Fruit fly (Drosophila melanogaster) whole organism, embryonic: ENCODE data around the gene Nopp140.

Experiments used
- Atf3 ChIP-seq: fragments of 200-800 bp; sonication (Bioruptor generic); optimal IDR thresholded peaks from 3 replicates; lab custom pipeline; 2016; ENCODE audit warnings: missing biosample characterization, missing genetic modification characterization
- B-H1 ChIP-seq: fragments of 200-800 bp; sonication (Bioruptor generic); IDR thresholded peaks from 3 replicates; pipeline ENCODE4 v1.3.6; 2022; ENCODE audit warnings: missing biosample characterization, missing genetic modification characterization
- BEAF-32 ChIP-seq: fragments of 200-800 bp; sonication (Bioruptor generic); optimal IDR thresholded peaks from 3 replicates; lab custom pipeline; 2017; ENCODE audit warnings: missing biosample characterization, missing genetic modification characterization, mild to moderate bottlenecking, moderate library complexity, missing genetic modification reagents
- CG10274 ChIP-seq: fragments of 200-800 bp; sonication (Bioruptor generic); optimal IDR thresholded peaks from 3 replicates; lab custom pipeline; 2017; ENCODE audit warnings: missing biosample characterization, mild to moderate bottlenecking, missing genetic modification characterization
- CG10959 ChIP-seq: fragments of 200-800 bp; sonication (Bioruptor generic); IDR thresholded peaks from 2 replicates; pipeline ENCODE4 v1.3.6; 2022; ENCODE audit warnings: missing biosample characterization, missing genetic modification characterization
- CG1233 ChIP-seq: fragments of 200-800 bp; sonication (Bioruptor generic); optimal IDR thresholded peaks from 4 replicates; lab custom pipeline; 2018; ENCODE audit warnings: missing biosample characterization, mild to moderate bottlenecking, missing genetic modification characterization
- CG12942 ChIP-seq: fragments of 200-800 bp; sonication (Bioruptor generic); optimal IDR thresholded peaks from 3 replicates; lab custom pipeline; 2016; ENCODE audit warnings: missing biosample characterization, missing genetic modification characterization
- CG14441 ChIP-seq: fragments of 200-800 bp; sonication (Bioruptor generic); IDR thresholded peaks from 2 replicates; pipeline ENCODE4 v1.3.6; 2022; ENCODE audit warnings: missing biosample characterization, missing genetic modification characterization
- CG17385 ChIP-seq: fragments of 200-800 bp; sonication (Bioruptor generic); optimal IDR thresholded peaks from 3 replicates; lab custom pipeline; 2018; ENCODE audit warnings: missing biosample characterization, mild to moderate bottlenecking, missing genetic modification characterization
- CG18599 ChIP-seq: fragments of 200-800 bp; sonication (Bioruptor generic); optimal IDR thresholded peaks from 3 replicates; lab custom pipeline; 2017; ENCODE audit warnings: missing biosample characterization, missing genetic modification characterization, mild to moderate bottlenecking, moderate library complexity, missing genetic modification reagents
- CG6765 ChIP-seq: fragments of 200-800 bp; sonication (Bioruptor generic); optimal IDR thresholded peaks from 3 replicates; lab custom pipeline; 2017; ENCODE audit warnings: missing biosample characterization, mild to moderate bottlenecking, missing genetic modification characterization
- CG7357 ChIP-seq: fragments of 200-800 bp; sonication (Bioruptor generic); IDR thresholded peaks from 3 replicates; pipeline ENCODE4 v1.3.6; 2022; ENCODE audit warnings: missing biosample characterization, missing genetic modification characterization
- CG7556 ChIP-seq: fragments of 200-800 bp; sonication (Bioruptor generic); optimal IDR thresholded peaks from 2 replicates; lab custom pipeline; 2017; ENCODE audit warnings: missing biosample characterization, mild to moderate bottlenecking, missing genetic modification characterization
- CG8944 ChIP-seq: fragments of 200-800 bp; sonication (Bioruptor generic); optimal IDR thresholded peaks from 3 replicates; lab custom pipeline; 2016; ENCODE audit warnings: missing biosample characterization, missing genetic modification characterization
- CG9727 ChIP-seq: fragments of 200-800 bp; sonication (Bioruptor generic); optimal IDR thresholded peaks from 3 replicates; lab custom pipeline; 2017; ENCODE audit warnings: missing biosample characterization, mild to moderate bottlenecking, missing genetic modification characterization
- CG9876 ChIP-seq: fragments of 200-800 bp; sonication (Bioruptor generic); optimal IDR thresholded peaks from 2 replicates; lab custom pipeline; 2016; ENCODE audit warnings: missing biosample characterization, missing genetic modification characterization
- Eip74EF ChIP-seq, 2 experiments: fragments of 200-800 bp in 1 of 2; fragments of >200 bp in 1 of 2; sonication (Bioruptor generic) in 1 of 2; optimal IDR thresholded peaks; 2 replicates each; lab custom pipeline; 2017 to 2019; ENCODE audit warnings: missing biosample characterization in 2 of 2, missing genetic modification characterization in 2 of 2, mild to moderate bottlenecking in 1 of 2, moderate library complexity in 1 of 2
- Fer2 ChIP-seq: fragments of 200-800 bp; sonication (Bioruptor generic); optimal IDR thresholded peaks from 2 replicates; lab custom pipeline; 2018; ENCODE audit warnings: missing biosample characterization, mild to moderate bottlenecking, missing genetic modification characterization, moderate library complexity
- HLH4C ChIP-seq: fragments of 200-800 bp; sonication (Bioruptor generic); IDR thresholded peaks from 3 replicates; pipeline ENCODE4 v1.3.6; 2022; ENCODE audit warnings: missing biosample characterization, missing genetic modification characterization; ENCODE audit not compliant: partially characterized antibody
- Hand ChIP-seq: fragments of 200-800 bp; sonication (Bioruptor generic); optimal IDR thresholded peaks from 2 replicates; lab custom pipeline; 2017; ENCODE audit warnings: mild to moderate bottlenecking, missing biosample characterization, missing genetic modification reagents, missing genetic modification characterization
- Mad ChIP-seq: fragments of 200-800 bp; sonication (Bioruptor generic); optimal IDR thresholded peaks from 2 replicates; lab custom pipeline; 2016; ENCODE audit warnings: missing biosample characterization, missing genetic modification characterization
- Mrtf ChIP-seq: fragments of 200-800 bp; sonication (Bioruptor generic); IDR thresholded peaks from 3 replicates; pipeline ENCODE4 v1.3.6; 2022; ENCODE audit warnings: missing biosample characterization, missing genetic modification characterization
- Oli ChIP-seq: fragments of 200-800 bp; sonication (Bioruptor generic); optimal IDR thresholded peaks from 2 replicates; lab custom pipeline; 2018; ENCODE audit warnings: missing biosample characterization, mild to moderate bottlenecking, missing genetic modification characterization, moderate library complexity
- Rfx ChIP-seq: fragments of 200-800 bp; sonication (Bioruptor generic); IDR thresholded peaks from 2 replicates; pipeline ENCODE4 v1.3.6; 2022; ENCODE audit warnings: missing biosample characterization, missing genetic modification characterization
- Ssrp ChIP-seq: fragments of 200-800 bp; sonication (Bioruptor generic); optimal IDR thresholded peaks from 2 replicates; lab custom pipeline; 2018; ENCODE audit warnings: missing biosample characterization, mild to moderate bottlenecking, missing genetic modification characterization, moderate library complexity
- Stat92E ChIP-seq, 3 experiments: fragments of >200 bp in 2 of 3; fragments of 200-800 bp in 1 of 3; sonication (Bioruptor generic) in 1 of 3; optimal IDR thresholded peaks; 2 replicates each; lab custom pipeline; 2017 to 2019; ENCODE audit warnings: missing biosample characterization in 3 of 3, missing genetic modification characterization in 3 of 3, mild to moderate bottlenecking in 1 of 3, moderate library complexity in 1 of 3
- ase ChIP-seq: fragments of 200-800 bp; sonication (Bioruptor generic); IDR thresholded peaks from 3 replicates; pipeline ENCODE4 v1.3.6; 2022; ENCODE audit warnings: missing biosample characterization, missing genetic modification characterization
- cg ChIP-seq: fragments of 200-800 bp; sonication (Bioruptor generic); optimal IDR thresholded peaks from 3 replicates; lab custom pipeline; 2019; ENCODE audit warnings: missing biosample characterization, mild to moderate bottlenecking, missing genetic modification characterization, moderate library complexity
- dimm ChIP-seq: fragments of 200-800 bp; sonication (Bioruptor generic); IDR thresholded peaks from 2 replicates; pipeline ENCODE4 v1.3.6; 2022; ENCODE audit warnings: missing biosample characterization, missing genetic modification characterization
- dysf ChIP-seq: fragments of 200-800 bp; sonication (Bioruptor generic); IDR thresholded peaks from 3 replicates; pipeline ENCODE4 v1.3.6; 2022; ENCODE audit warnings: missing biosample characterization, missing genetic modification characterization
- emc ChIP-seq: fragments of 200-800 bp; sonication (Bioruptor generic); optimal IDR thresholded peaks from 2 replicates; lab custom pipeline; 2016; ENCODE audit warnings: missing biosample characterization, missing genetic modification characterization
- fu2 ChIP-seq: fragments of 200-800 bp; sonication (Bioruptor generic); optimal IDR thresholded peaks from 2 replicates; lab custom pipeline; 2016; ENCODE audit warnings: missing biosample characterization, missing genetic modification characterization
- gsb ChIP-seq: fragments of 200-800 bp; sonication (Bioruptor generic); IDR thresholded peaks from 2 replicates; pipeline ENCODE4 v1.3.6; 2022; ENCODE audit warnings: missing biosample characterization, missing genetic modification characterization
- ind ChIP-seq: fragments of 200-800 bp; sonication (Bioruptor generic); optimal IDR thresholded peaks from 3 replicates; lab custom pipeline; 2016; ENCODE audit warnings: missing biosample characterization, missing genetic modification characterization
- knrl ChIP-seq: fragments of 200-800 bp; sonication (Bioruptor generic); IDR thresholded peaks from 3 replicates; pipeline ENCODE4 v1.3.6; 2022; ENCODE audit warnings: missing biosample characterization, missing genetic modification characterization; ENCODE audit not compliant: partially characterized antibody
- lab ChIP-seq: fragments of 200-800 bp; sonication (Bioruptor generic); optimal IDR thresholded peaks from 3 replicates; lab custom pipeline; 2017; ENCODE audit warnings: missing biosample characterization, missing genetic modification characterization, mild to moderate bottlenecking, moderate library complexity, missing genetic modification reagents
- nom ChIP-seq: fragments of 200-800 bp; sonication (Bioruptor generic); optimal IDR thresholded peaks from 2 replicates; lab custom pipeline; 2017; ENCODE audit warnings: missing biosample characterization, missing genetic modification characterization, mild to moderate bottlenecking, moderate library complexity, missing genetic modification reagents
- row ChIP-seq: fragments of 200-800 bp; sonication (Bioruptor generic); IDR thresholded peaks from 3 replicates; pipeline ENCODE4 v1.3.6; 2022; ENCODE audit warnings: missing biosample characterization, missing genetic modification characterization
- sc ChIP-seq, 3 experiments: fragments of >200 bp in 2 of 3; fragments of 200-800 bp in 1 of 3; sonication (Bioruptor generic) in 1 of 3; optimal IDR thresholded peaks; 2 replicates in 2 of 3; 3 replicates in 1 of 3; lab custom pipeline; 2017; ENCODE audit warnings: mild to moderate bottlenecking in 1 of 3, missing biosample characterization in 1 of 3, missing genetic modification characterization in 1 of 3, missing genetic modification reagents in 1 of 3
- schlank ChIP-seq: fragments of 200-800 bp; sonication (Bioruptor generic); optimal IDR thresholded peaks from 2 replicates; lab custom pipeline; 2018; ENCODE audit warnings: missing biosample characterization, mild to moderate bottlenecking, missing genetic modification characterization
- stwl ChIP-seq: fragments of 200-800 bp; sonication (Bioruptor generic); optimal IDR thresholded peaks from 3 replicates; lab custom pipeline; 2018; ENCODE audit warnings: missing biosample characterization, mild to moderate bottlenecking, missing genetic modification characterization, moderate library complexity
- sug ChIP-seq: fragments of 200-800 bp; optimal IDR thresholded peaks from 2 replicates; lab custom pipeline; 2019; ENCODE audit warnings: missing biosample characterization, mild to moderate bottlenecking, missing genetic modification characterization, moderate library complexity
- tap ChIP-seq: fragments of 200-800 bp; optimal IDR thresholded peaks from 3 replicates; lab custom pipeline; 2019; ENCODE audit warnings: missing biosample characterization, mild to moderate bottlenecking, missing genetic modification characterization, moderate library complexity
- tll ChIP-seq, 2 experiments: fragments of 200-800 bp in 1 of 2; fragments of >200 bp in 1 of 2; sonication (Bioruptor generic) in 1 of 2; optimal IDR thresholded peaks; 2 replicates each; lab custom pipeline; 2017 to 2019; ENCODE audit warnings: missing biosample characterization in 2 of 2, missing genetic modification characterization in 2 of 2, mild to moderate bottlenecking in 1 of 2, moderate library complexity in 1 of 2
- tx ChIP-seq: fragments of 200-800 bp; sonication (Bioruptor generic); optimal IDR thresholded peaks from 2 replicates; lab custom pipeline; 2016; ENCODE audit warnings: missing biosample characterization, missing genetic modification characterization
- unc-4 ChIP-seq: fragments of 200-800 bp; sonication (Bioruptor generic); IDR thresholded peaks from 2 replicates; pipeline ENCODE4 v1.3.6; 2022; ENCODE audit warnings: missing biosample characterization, missing genetic modification characterization; ENCODE audit not compliant: partially characterized antibody
- usp ChIP-seq: fragments of >200 bp; optimal IDR thresholded peaks from 2 replicates; lab custom pipeline; 2017; ENCODE audit warnings: missing biosample characterization, missing genetic modification characterization
- zen2 ChIP-seq: fragments of 200-800 bp; sonication (Bioruptor generic); IDR thresholded peaks from 3 replicates; pipeline ENCODE4 v1.3.6; 2022; ENCODE audit warnings: missing biosample characterization, missing genetic modification characterization; ENCODE audit not compliant: partially characterized antibody

Gene Nopp140

DNA sequence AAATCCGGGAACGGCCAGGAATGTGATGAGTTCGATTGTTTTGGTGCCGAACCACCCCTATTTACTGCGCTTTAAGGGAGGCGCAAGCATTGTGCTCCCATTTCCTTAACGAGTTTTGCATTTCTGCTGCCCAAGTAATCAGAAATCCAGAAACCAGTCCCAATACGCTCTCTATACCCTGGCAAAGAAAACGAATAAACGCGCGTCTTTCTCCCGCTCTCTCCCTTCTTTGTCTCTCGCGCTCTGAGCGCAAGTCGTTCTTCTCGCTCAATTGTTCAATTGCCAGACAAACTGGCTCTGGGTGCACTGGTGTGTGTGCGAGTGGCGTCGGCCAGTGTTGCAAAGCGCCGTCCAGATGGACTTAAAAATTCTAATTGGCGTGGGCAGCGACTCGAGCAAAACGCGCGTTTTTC, 47.8 kb downstream of the Nopp140 start (continued):
- TF ChIP-seq sc (optimal IDR thresholded peaks at IDR 0.05; lab: Kevin White, UChicago) (no peak), sc (GFP tag; optimal IDR thresholded peaks at IDR 0.05; lab: Kevin White, UChicago) (peak; percentile 97), schlank (tag; lab: Kevin White, UChicago) (peak; percentile 94), Mrtf (GFP tag; lab: Robert Waterston, UW) (peak; percentile 97), emc (GFP tag; lab: Kevin White, UChicago) (peak; percentile 92), Oli (tag; lab: Kevin White, UChicago) (peak; percentile 95), Fer2 (tag; lab: Kevin White, UChicago) (peak; percentile 75), tap (peak; percentile 87), tx (GFP tag; lab: Kevin White, UChicago) (peak; percentile 98), CG10274 (GFP tag; lab: Kevin White, UChicago) (peak; percentile 84), Hand (GFP tag; lab: Kevin White, UChicago) (peak; percentile 89), CG12942 (GFP tag; lab: Kevin White, UChicago) (peak; percentile 99), Ssrp (tag; lab: Kevin White, UChicago) (peak; percentile 97), cg (GFP tag; lab: Kevin White, UChicago) (peak; percentile 84), unc-4 (GFP tag; lab: Robert Waterston, UW) (peak; percentile 51), CG9727 (GFP tag; lab: Kevin White, UChicago) (peak; percentile 96), usp (GFP tag; lab: Kevin White, UChicago) (no peak), CG18599 (GFP tag; lab: Kevin White, UChicago) (peak; percentile 96), B-H1 (GFP tag; lab: Robert Waterston, UW) (peak; percentile 98), CG7357 (GFP tag; lab: Robert Waterston, UW) (peak; percentile 93), CG10959 (GFP tag; lab: Robert Waterston, UW) (peak; percentile 98), nom (GFP tag; lab: Kevin White, UChicago) (peak; percentile 85), ind (GFP tag; lab: Kevin White, UChicago) (peak; percentile 98), Stat92E (GFP tag; optimal IDR thresholded peaks at IDR 0.05; lab: Kevin White, UChicago) (peak in 1 of 3 experiments; percentile 94), CG6765 (GFP tag; lab: Kevin White, UChicago) (peak; percentile 88), fu2 (GFP tag; lab: Kevin White, UChicago) (peak; percentile 97), knrl (peak; percentile 52; the same call in 2 of the 3 replicates), CG8944 (GFP tag; lab: Kevin White, UChicago) (peak; percentile 99), CG1233 (GFP tag; lab: Kevin White, UChicago) (peak; percentile 94), Rfx (peak; percentile 99), lab (GFP tag; lab: Kevin White, UChicago) (peak; percentile 97), Atf3 (GFP tag; lab: Kevin White, UChicago) (peak; percentile 98), CG14441 (GFP tag; lab: Robert Waterston, UW) (peak; percentile 98), gsb (GFP tag; lab: Robert Waterston, UW) (peak; percentile 95), tll (GFP tag; optimal IDR thresholded peaks at IDR 0.05; lab: Kevin White, UChicago) (peak; percentile 48 to 81), dimm (GFP tag; lab: Robert Waterston, UW) (peak; percentile 96), dysf (peak; percentile 98), row (GFP tag; lab: Robert Waterston, UW) (peak; percentile 99), ase (GFP tag; lab: Robert Waterston, UW) (peak; percentile 98), Mad (GFP tag; lab: Kevin White, UChicago) (peak; percentile 98), Eip74EF (GFP tag; optimal IDR thresholded peaks at IDR 0.05; lab: Kevin White, UChicago) (peak in 1 of 2 experiments; percentile 80), HLH4C (GFP tag; lab: Robert Waterston, UW) (no peak), BEAF-32 (GFP tag; lab: Kevin White, UChicago) (peak; percentile 15), CG17385 (GFP tag; lab: Kevin White, UChicago) (peak; percentile 91), sug (tag; lab: Kevin White, UChicago) (peak; percentile 75), CG9876 (peak; percentile 97), stwl (tag; lab: Kevin White, UChicago) (peak; percentile 95), zen2 (GFP tag; lab: Robert Waterston, UW) (peak; percentile 38; the same call in 1 of the 3 replicates), CG7556 (GFP tag; lab: Kevin White, UChicago) (peak; percentile 94)
